Worm (Caenorhabditis elegans) whole organism, young adult: Measurements from ENCODE around the gene bud-13.

Experiments used
- B0019.2 ChIP-seq: fragments of 200-800 bp; sonication (Bioruptor generic); conservative IDR thresholded peaks from 2 replicates; pipeline ENCODE4 v1.3.6; 2022; ENCODE audit warnings: missing genetic modification reagents, missing genetic modification characterization, missing compliant biosample characterization
- B0035.1 ChIP-seq: sonication (generic microtip); optimal IDR thresholded peaks from 2 replicates; lab custom pipeline; 2016; ENCODE audit warnings: missing genetic modification characterization, mild to moderate bottlenecking, missing compliant biosample characterization, missing genotype, missing genetic modification reagents
- B0261.1 ChIP-seq: sonication (generic microtip); optimal IDR thresholded peaks from 2 replicates; lab custom pipeline; 2016; ENCODE audit warnings: mild to moderate bottlenecking, missing genetic modification characterization, moderate library complexity, missing compliant biosample characterization
- C06A6.2 ChIP-seq: fragments of 200-800 bp; sonication (Bioruptor generic); conservative IDR thresholded peaks from 2 replicates; pipeline ENCODE4 v1.3.6; 2022; ENCODE audit warnings: missing genetic modification characterization, missing compliant biosample characterization
- D2030.7 ChIP-seq: fragments of 200-800 bp; sonication (Bioruptor generic); IDR thresholded peaks from 2 replicates; pipeline ENCODE4 v1.3.6; 2022; ENCODE audit warnings: missing genetic modification reagents, missing genetic modification characterization, missing compliant biosample characterization
- F33H1.4 ChIP-seq: fragments of 200-800 bp; sonication (Bioruptor generic); IDR thresholded peaks from 2 replicates; pipeline ENCODE4 v1.3.6; 2022; ENCODE audit warnings: missing genetic modification reagents, missing genetic modification characterization, missing compliant biosample characterization
- F57A8.1 ChIP-seq: fragments of 200-800 bp; sonication (Bioruptor generic); optimal IDR thresholded peaks from 2 replicates; lab custom pipeline; 2018; ENCODE audit warnings: mild to moderate bottlenecking, missing genetic modification characterization, moderate library complexity, missing compliant biosample characterization
- F57C9.4 ChIP-seq: sonication (generic microtip); optimal IDR thresholded peaks from 2 replicates; lab custom pipeline; 2017; ENCODE audit warnings: mild to moderate bottlenecking, missing genetic modification characterization, missing compliant biosample characterization
- K11D2.4 ChIP-seq: fragments of 200-800 bp; sonication (Bioruptor generic); IDR thresholded peaks from 2 replicates; pipeline ENCODE4 v1.3.6; 2022; ENCODE audit warnings: missing genetic modification reagents, missing genetic modification characterization, missing compliant biosample characterization
- T26A5.8 ChIP-seq: sonication (generic microtip); optimal IDR thresholded peaks from 2 replicates; lab custom pipeline; 2016; ENCODE audit warnings: missing genetic modification characterization, missing compliant biosample characterization
- Y53F4B.3 ChIP-seq: fragments of 200-800 bp; sonication (Bioruptor generic); IDR thresholded peaks from 2 replicates; pipeline ENCODE4 v1.3.6; 2022; ENCODE audit warnings: missing genetic modification reagents, missing genetic modification characterization, missing compliant biosample characterization
- Y53G8AR.9 ChIP-seq: fragments of 200-800 bp; sonication (Bioruptor generic); conservative IDR thresholded peaks from 2 replicates; pipeline ENCODE4 v1.3.6; 2022; ENCODE audit warnings: missing genetic modification reagents, missing genetic modification characterization, missing compliant biosample characterization
- Y79H2A.3 ChIP-seq: fragments of 200-800 bp; sonication (Bioruptor generic); conservative IDR thresholded peaks from 2 replicates; pipeline ENCODE4 v1.3.6; 2022; ENCODE audit warnings: missing genetic modification reagents, missing genetic modification characterization, missing compliant biosample characterization
- ZK185.1 ChIP-seq: sonication (generic microtip); optimal IDR thresholded peaks from 2 replicates; lab custom pipeline; 2016; ENCODE audit warnings: mild to moderate bottlenecking, missing genetic modification characterization, missing compliant biosample characterization; ENCODE audit not compliant: poor library complexity, severe bottlenecking
- akir-1 ChIP-seq: fragments of 200-800 bp; sonication (Bioruptor generic); optimal IDR thresholded peaks from 2 replicates; lab custom pipeline; 2018; ENCODE audit warnings: mild to moderate bottlenecking, missing genetic modification characterization, moderate library complexity, missing compliant biosample characterization
- atf-7 ChIP-seq: sonication (generic microtip); optimal IDR thresholded peaks from 2 replicates; lab custom pipeline; 2017; ENCODE audit warnings: mild to moderate bottlenecking, missing genetic modification characterization, missing compliant biosample characterization
- athp-1 ChIP-seq: sonication (generic microtip); optimal IDR thresholded peaks from 2 replicates; lab custom pipeline; 2017; ENCODE audit warnings: mild to moderate bottlenecking, missing genetic modification characterization, missing compliant biosample characterization
- bed-2 ChIP-seq: fragments of 200-800 bp; sonication (Bioruptor generic); IDR thresholded peaks from 2 replicates; pipeline ENCODE4 v1.3.6; 2022; ENCODE audit warnings: missing genetic modification reagents, missing genetic modification characterization, missing compliant biosample characterization
- ccch-3 ChIP-seq: fragments of 200-800 bp; sonication (Bioruptor generic); optimal IDR thresholded peaks from 2 replicates; lab custom pipeline; 2018; ENCODE audit warnings: mild to moderate bottlenecking, missing genetic modification characterization, missing compliant biosample characterization
- ceh-91 ChIP-seq: fragments of 200-800 bp; sonication (Bioruptor generic); IDR thresholded peaks from 2 replicates; pipeline ENCODE4 v1.3.6; 2022; ENCODE audit warnings: missing genetic modification reagents, missing genetic modification characterization, missing compliant biosample characterization
- dox-1 ChIP-seq: fragments of 200-800 bp; sonication (Bioruptor generic); IDR thresholded peaks from 2 replicates; pipeline ENCODE4 v1.3.6; 2022; ENCODE audit warnings: missing genetic modification reagents, missing genetic modification characterization, missing compliant biosample characterization
- dpl-1 ChIP-seq: fragments of 150-350 bp; optimal IDR thresholded peaks from 2 replicates; lab custom pipeline; 2014; ENCODE audit warnings: missing biosample characterization, missing genetic modification reagents, missing genetic modification characterization
- egl-18 ChIP-seq: fragments of 200-800 bp; sonication (Bioruptor generic); IDR thresholded peaks from 2 replicates; pipeline ENCODE4 v1.3.6; 2022; ENCODE audit warnings: missing genetic modification reagents, missing genetic modification characterization, missing compliant biosample characterization
- egl-44 ChIP-seq: fragments of 200-800 bp; sonication (Bioruptor generic); IDR thresholded peaks from 2 replicates; pipeline ENCODE4 v1.3.6; 2022; ENCODE audit warnings: missing genetic modification reagents, missing genetic modification characterization, missing compliant biosample characterization
- ets-4 ChIP-seq: fragments of 200-800 bp; sonication (Bioruptor generic); optimal IDR thresholded peaks from 2 replicates; lab custom pipeline; 2018; ENCODE audit warnings: mild to moderate bottlenecking, missing genetic modification characterization, missing compliant biosample characterization
- fkh-3 ChIP-seq: sonication (generic microtip); optimal IDR thresholded peaks from 2 replicates; lab custom pipeline; 2016; ENCODE audit warnings: mild to moderate bottlenecking, missing genetic modification characterization, missing compliant biosample characterization
- him-1 ChIP-seq: sonication (generic microtip); optimal IDR thresholded peaks from 2 replicates; lab custom pipeline; 2016; ENCODE audit warnings: missing genotype, missing genetic modification reagents, missing genetic modification characterization, missing compliant biosample characterization
- hrde-1 ChIP-seq: sonication (generic microtip); optimal IDR thresholded peaks from 2 replicates; lab custom pipeline; 2016; ENCODE audit warnings: missing genetic modification characterization, mild to moderate bottlenecking, missing compliant biosample characterization, moderate library complexity, missing genotype, missing genetic modification reagents, borderline replicate concordance
- lag-1 ChIP-seq: fragments of 200-800 bp; sonication (Bioruptor generic); IDR thresholded peaks from 2 replicates; pipeline ENCODE4 v1.3.6; 2022; ENCODE audit warnings: missing genetic modification reagents, missing genetic modification characterization, missing compliant biosample characterization
- lsy-27 ChIP-seq: sonication (generic microtip); optimal IDR thresholded peaks from 2 replicates; lab custom pipeline; 2017; ENCODE audit warnings: missing genetic modification characterization, mild to moderate bottlenecking, missing compliant biosample characterization, antibody characterized with exemption, missing genotype, borderline replicate concordance; ENCODE audit not compliant: insufficient read depth
- madf-10 ChIP-seq: sonication (generic microtip); optimal IDR thresholded peaks from 2 replicates; lab custom pipeline; 2016; ENCODE audit warnings: mild to moderate bottlenecking, missing genetic modification characterization, missing compliant biosample characterization
- mel-28 ChIP-seq: sonication (generic microtip); optimal IDR thresholded peaks from 2 replicates; lab custom pipeline; 2016; ENCODE audit warnings: borderline replicate concordance, mild to moderate bottlenecking, missing genetic modification characterization, missing compliant biosample characterization
- mxl-1 ChIP-seq: sonication (generic microtip); optimal IDR thresholded peaks from 2 replicates; lab custom pipeline; 2016; ENCODE audit warnings: missing genetic modification characterization, missing compliant biosample characterization
- nfya-1 ChIP-seq: sonication (generic microtip); optimal IDR thresholded peaks from 2 replicates; lab custom pipeline; 2017; ENCODE audit warnings: antibody characterized with exemption, missing compliant biosample characterization, missing genetic modification characterization, borderline replicate concordance; ENCODE audit not compliant: insufficient read depth
- nfya-2 ChIP-seq: fragments of 200-800 bp; sonication (Bioruptor generic); IDR thresholded peaks from 2 replicates; pipeline ENCODE4 v1.3.6; 2022; ENCODE audit warnings: missing genetic modification reagents, missing genetic modification characterization, missing compliant biosample characterization
- nfyb-1 ChIP-seq: fragments of 200-800 bp; sonication (Bioruptor generic); IDR thresholded peaks from 2 replicates; pipeline ENCODE4 v1.3.6; 2022; ENCODE audit warnings: missing genetic modification reagents, missing genetic modification characterization, missing compliant biosample characterization
- nhr-120 ChIP-seq: fragments of 200-800 bp; sonication (Bioruptor generic); IDR thresholded peaks from 2 replicates; pipeline ENCODE4 v1.3.6; 2022; ENCODE audit warnings: missing genetic modification characterization, missing compliant biosample characterization
- nhr-80 ChIP-seq: sonication (generic microtip); optimal IDR thresholded peaks from 2 replicates; lab custom pipeline; 2016; ENCODE audit warnings: missing genetic modification characterization, missing compliant biosample characterization
- pbrm-1 ChIP-seq: fragments of 200-800 bp; sonication (Bioruptor generic); IDR thresholded peaks from 2 replicates; pipeline ENCODE4 v1.3.6; 2022; ENCODE audit warnings: missing genetic modification reagents, missing genetic modification characterization, missing compliant biosample characterization
- pha-4 ChIP-seq: fragments of 150-350 bp; sonication (generic microtip); optimal IDR thresholded peaks from 2 replicates; lab custom pipeline; 2014; ENCODE audit warnings: missing biosample characterization, missing genetic modification reagents, missing genetic modification characterization
- repo-1 ChIP-seq: sonication (generic microtip); optimal IDR thresholded peaks from 2 replicates; lab custom pipeline; 2017; ENCODE audit warnings: mild to moderate bottlenecking, missing genetic modification characterization, missing compliant biosample characterization
- rpc-1 ChIP-seq, 2 experiments: fragments of 150-350 bp in 1 of 2; sonication (generic microtip) in 1 of 2; optimal IDR thresholded peaks; 2 replicates each; lab custom pipeline; 2014 to 2018; ENCODE audit warnings: missing biosample characterization in 1 of 2, missing genetic modification characterization in 1 of 2, missing genetic modification reagents in 1 of 2, missing genotype in 1 of 2
- sdz-38 ChIP-seq: sonication (generic microtip); optimal IDR thresholded peaks from 2 replicates; lab custom pipeline; 2016; ENCODE audit warnings: missing genotype, missing genetic modification characterization, missing compliant biosample characterization
- snpc-1.3 ChIP-seq: sonication (generic microtip); optimal IDR thresholded peaks from 2 replicates; lab custom pipeline; 2017; ENCODE audit warnings: missing genetic modification characterization, mild to moderate bottlenecking, missing compliant biosample characterization, antibody characterized with exemption, moderate library complexity, missing genotype, missing genetic modification reagents; ENCODE audit not compliant: insufficient read depth
- sptf-2 ChIP-seq: fragments of 200-800 bp; sonication (Bioruptor generic); optimal IDR thresholded peaks from 2 replicates; lab custom pipeline; 2018; ENCODE audit warnings: mild to moderate bottlenecking, missing genetic modification characterization, missing compliant biosample characterization
- xnd-1 ChIP-seq: sonication (generic microtip); optimal IDR thresholded peaks from 2 replicates; lab custom pipeline; 2016; ENCODE audit warnings: missing genotype, missing genetic modification reagents, missing genetic modification characterization, missing compliant biosample characterization
- zfh-2 ChIP-seq: fragments of 200-800 bp; sonication (Bioruptor generic); conservative IDR thresholded peaks from 2 replicates; pipeline ENCODE4 v1.3.6; 2022; ENCODE audit warnings: missing genetic modification reagents, missing genetic modification characterization, missing compliant biosample characterization
- ztf-28 ChIP-seq: fragments of 200-800 bp; sonication (Bioruptor generic); IDR thresholded peaks from 2 replicates; pipeline ENCODE4 v1.3.6; 2022; ENCODE audit warnings: missing genetic modification reagents, missing genetic modification characterization, missing compliant biosample characterization

bud-13 gene

DNA sequence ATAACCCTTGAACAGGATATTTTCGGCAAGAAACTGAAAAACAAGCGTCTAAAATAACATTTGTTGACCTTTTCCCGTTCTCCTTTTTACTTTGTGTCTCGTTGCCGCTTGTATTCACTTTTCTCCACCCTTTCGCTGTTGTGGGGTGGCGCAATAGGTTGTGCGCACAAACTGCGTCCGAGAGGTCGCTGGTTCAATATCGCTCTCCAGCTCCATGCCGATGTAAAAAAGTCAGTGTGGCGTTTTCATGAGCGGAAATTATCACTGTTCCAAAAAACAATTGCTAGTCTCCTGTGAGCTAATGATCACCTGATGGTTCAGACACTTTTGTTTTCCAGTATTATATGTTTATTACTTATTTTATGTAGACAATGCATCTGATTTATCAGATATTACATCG is 30.0 kb downstream of the bud-13 start (continued):
- TF ChIP-seq nfyb-1 (GFP tag; lab: Robert Waterston, UW) (no peak), nfya-1 (tag; lab: Kevin White, UChicago) (no peak), ZK185.1 (tag; lab: Kevin White, UChicago) (peak; percentile 81), Y53G8AR.9 (GFP tag; lab: Robert Waterston, UW) (no peak; the same call in 1 of the 2 replicates), madf-10 (peak; percentile 81), nfya-2 (GFP tag; lab: Robert Waterston, UW) (no peak), mel-28 (tag; lab: Kevin White, UChicago) (peak; percentile 46), B0035.1 (peak; percentile 34), ceh-91 (GFP tag; lab: Robert Waterston, UW) (peak; percentile 64), him-1 (tag; lab: Kevin White, UChicago) (peak; percentile 97), K11D2.4 (GFP tag; lab: Robert Waterston, UW) (no peak; the same call in 1 of the 2 replicates), C06A6.2 (GFP tag; lab: Robert Waterston, UW) (no peak), egl-18 (GFP tag; lab: Robert Waterston, UW) (no peak), dox-1 (no peak), F57A8.1 (GFP tag; lab: Kevin White, UChicago) (peak; percentile 73), bed-2 (no peak), F33H1.4 (GFP tag; lab: Robert Waterston, UW) (peak; percentile 61; the same call in 1 of the 2 replicates), nhr-80 (tag; lab: Kevin White, UChicago) (no peak), ets-4 (GFP tag; lab: Kevin White, UChicago) (peak; percentile 57), ccch-3 (GFP tag; lab: Kevin White, UChicago) (no peak), snpc-1.3 (tag; lab: Kevin White, UChicago) (peak; percentile 72), pha-4 (no peak), akir-1 (GFP tag; lab: Kevin White, UChicago) (peak; percentile 68), lsy-27 (no peak), nhr-120 (GFP tag; lab: Robert Waterston, UW) (peak; percentile 85; the same call in 1 of the 2 replicates), pbrm-1 (GFP tag; lab: Robert Waterston, UW) (peak; percentile 76; the same call in 1 of the 2 replicates), rpc-1 (optimal IDR thresholded peaks at IDR 0.05; lab: Kevin White, UChicago) (peak; percentile 86), rpc-1 (tag; optimal IDR thresholded peaks at IDR 0.05; lab: Kevin White, UChicago) (peak; percentile 93), repo-1 (tag; lab: Kevin White, UChicago) (no peak), F57C9.4 (peak; percentile 46), hrde-1 (tag; lab: Kevin White, UChicago) (peak; percentile 66), sdz-38 (tag; lab: Kevin White, UChicago) (no peak), Y79H2A.3 (GFP tag; lab: Robert Waterston, UW) (0 out of 2 replicates have a peak, but pooled peaks have one; percentile 55), athp-1 (tag; lab: Kevin White, UChicago) (peak; percentile 78), ztf-28 (no peak), fkh-3 (tag; lab: Kevin White, UChicago) (peak; percentile 66), egl-44 (GFP tag; lab: Robert Waterston, UW) (0 out of 2 replicates have a peak, but pooled peaks have one; percentile 37), B0261.1 (tag; lab: Kevin White, UChicago) (peak; percentile 83), Y53F4B.3 (GFP tag; lab: Robert Waterston, UW) (no peak; the same call in 1 of the 2 replicates), xnd-1 (no peak), T26A5.8 (tag; lab: Kevin White, UChicago) (peak; percentile 36), B0019.2 (GFP tag; lab: Robert Waterston, UW) (0 out of 2 replicates have a peak, but pooled peaks have one; percentile 34), zfh-2 (GFP tag; lab: Robert Waterston, UW) (no peak), atf-7 (tag; lab: Kevin White, UChicago) (no peak), sptf-2 (GFP tag; lab: Kevin White, UChicago) (peak; percentile 78), lag-1 (GFP tag; lab: Robert Waterston, UW) (no peak), mxl-1 (tag; lab: Kevin White, UChicago) (peak; percentile 67), D2030.7 (GFP tag; lab: Robert Waterston, UW) (peak; percentile 80), dpl-1 (GFP tag; lab: Kevin White, UChicago) (no peak)
